Worm (Caenorhabditis elegans) whole organism, L3 larva: ENCODE measurements around the gene B0361.4.

Source experiments
- R02D3.7 ChIP-seq: fragments of 150-350 bp; optimal IDR thresholded peaks from 2 replicates; lab custom pipeline; 2014; ENCODE audit warnings: missing biosample characterization, missing genetic modification characterization
- ZK546.5 ChIP-seq: sonication (generic microtip); optimal IDR thresholded peaks from 2 replicates; lab custom pipeline; 2017; ENCODE audit warnings: missing biosample characterization, missing genetic modification characterization
- aly-2 ChIP-seq: fragments of 150-350 bp; optimal IDR thresholded peaks from 2 replicates; lab custom pipeline; 2014; ENCODE audit warnings: missing biosample characterization, missing genetic modification characterization
- ama-1 ChIP-seq: fragments of 150-350 bp; optimal IDR thresholded peaks from 2 replicates; lab custom pipeline; 2018
- ceh-16 ChIP-seq: sonication (generic microtip); optimal IDR thresholded peaks from 2 replicates; lab custom pipeline; 2017; ENCODE audit warnings: missing biosample characterization, missing genetic modification characterization
- ceh-28 ChIP-seq: fragments of 150-350 bp; optimal IDR thresholded peaks from 2 replicates; lab custom pipeline; 2014; ENCODE audit warnings: missing biosample characterization, missing genetic modification reagents, missing genetic modification characterization
- ceh-82 ChIP-seq: fragments of 150-350 bp; optimal IDR thresholded peaks from 2 replicates; lab custom pipeline; 2014; ENCODE audit warnings: missing biosample characterization, missing genetic modification characterization
- ceh-9 ChIP-seq: sonication (generic microtip); optimal IDR thresholded peaks from 2 replicates; lab custom pipeline; 2018; ENCODE audit warnings: missing biosample characterization, missing genetic modification characterization
- daf-12 ChIP-seq: fragments of 150-350 bp; optimal IDR thresholded peaks from 2 replicates; lab custom pipeline; 2014; ENCODE audit warnings: missing biosample characterization, missing genetic modification reagents, missing genetic modification characterization
- egl-27 ChIP-seq: sonication (generic microtip); optimal IDR thresholded peaks from 4 replicates; lab custom pipeline; 2017; ENCODE audit warnings: missing biosample characterization, missing genetic modification reagents, missing genetic modification characterization
- egl-5 ChIP-seq: fragments of 150-350 bp; optimal IDR thresholded peaks from 2 replicates; lab custom pipeline; 2017; ENCODE audit warnings: missing biosample characterization, missing genetic modification reagents, missing genetic modification characterization, inconsistent platforms
- elt-1 ChIP-seq: fragments of 150-350 bp; optimal IDR thresholded peaks from 2 replicates; lab custom pipeline; 2014; ENCODE audit warnings: missing biosample characterization, missing genetic modification characterization
- elt-2 ChIP-seq: sonication (generic microtip); optimal IDR thresholded peaks from 2 replicates; lab custom pipeline; 2016; ENCODE audit warnings: missing genetic modification reagents, mild to moderate bottlenecking, missing genetic modification characterization, missing compliant biosample characterization
- elt-3 ChIP-seq, 3 experiments: fragments of 150-350 bp in 1 of 3; sonication (generic microtip) in 2 of 3; optimal IDR thresholded peaks; 2 replicates in 2 of 3; 4 replicates in 1 of 3; lab custom pipeline; 2014 to 2017; ENCODE audit warnings: missing biosample characterization in 3 of 3, missing genetic modification characterization in 3 of 3
- eor-1 ChIP-seq, 2 experiments: fragments of 150-350 bp; optimal IDR thresholded peaks; 2 replicates each; lab custom pipeline; 2014 to 2018; ENCODE audit warnings: missing biosample characterization in 2 of 2, missing genetic modification characterization in 2 of 2
- fkh-10 ChIP-seq: sonication (generic microtip); optimal IDR thresholded peaks from 2 replicates; lab custom pipeline; 2017; ENCODE audit warnings: missing biosample characterization, missing genetic modification reagents, missing genetic modification characterization
- fkh-2 ChIP-seq: fragments of 150-350 bp; optimal IDR thresholded peaks from 2 replicates; lab custom pipeline; 2014; ENCODE audit warnings: missing biosample characterization, missing genetic modification reagents, missing genetic modification characterization
- fos-1 ChIP-seq: fragments of 150-350 bp; optimal IDR thresholded peaks from 2 replicates; lab custom pipeline; 2014; ENCODE audit warnings: missing biosample characterization, missing genetic modification characterization
- hmg-11 ChIP-seq: sonication (generic microtip); optimal IDR thresholded peaks from 2 replicates; lab custom pipeline; 2016; ENCODE audit warnings: missing genetic modification characterization, missing compliant biosample characterization
- jun-1 ChIP-seq: fragments of 150-350 bp; optimal IDR thresholded peaks from 2 replicates; lab custom pipeline; 2014; ENCODE audit warnings: missing biosample characterization, missing genetic modification reagents, missing genetic modification characterization
- lin-15B ChIP-seq: fragments of 150-350 bp; optimal IDR thresholded peaks from 2 replicates; lab custom pipeline; 2014; ENCODE audit warnings: missing biosample characterization, missing genetic modification characterization
- lin-39 ChIP-seq: fragments of 150-350 bp; optimal IDR thresholded peaks from 2 replicates; lab custom pipeline; 2018; ENCODE audit warnings: missing biosample characterization, missing genetic modification reagents, missing genetic modification characterization
- lsy-12 ChIP-seq: sonication (generic microtip); optimal IDR thresholded peaks from 2 replicates; lab custom pipeline; 2016; ENCODE audit warnings: mild to moderate bottlenecking, missing genetic modification characterization, missing compliant biosample characterization
- mdl-1 ChIP-seq: fragments of 150-350 bp; optimal IDR thresholded peaks from 2 replicates; lab custom pipeline; 2014; ENCODE audit warnings: missing biosample characterization, missing genetic modification characterization
- mml-1 ChIP-seq: fragments of 150-350 bp; sonication (generic microtip); optimal IDR thresholded peaks from 3 replicates; lab custom pipeline; 2014; ENCODE audit warnings: missing biosample characterization, missing genetic modification characterization
- nfya-1 ChIP-seq: sonication (generic microtip); optimal IDR thresholded peaks from 2 replicates; lab custom pipeline; 2017; ENCODE audit warnings: missing genetic modification characterization, mild to moderate bottlenecking, missing compliant biosample characterization, antibody characterized with exemption, moderate library complexity; ENCODE audit not compliant: insufficient read depth
- nhr-11 ChIP-seq: fragments of 150-350 bp; optimal IDR thresholded peaks from 2 replicates; lab custom pipeline; 2014; ENCODE audit warnings: missing biosample characterization, missing genetic modification characterization
- nhr-12 ChIP-seq: fragments of 150-350 bp; optimal IDR thresholded peaks from 2 replicates; lab custom pipeline; 2014; ENCODE audit warnings: missing biosample characterization, missing genetic modification characterization
- nhr-23 ChIP-seq: fragments of 150-350 bp; optimal IDR thresholded peaks from 2 replicates; lab custom pipeline; 2014; ENCODE audit warnings: missing biosample characterization, missing genetic modification reagents, missing genetic modification characterization
- nhr-237 ChIP-seq: fragments of 150-350 bp; optimal IDR thresholded peaks from 2 replicates; lab custom pipeline; 2014; ENCODE audit warnings: missing biosample characterization, missing genetic modification characterization
- nhr-25 ChIP-seq: sonication (generic microtip); optimal IDR thresholded peaks from 2 replicates; lab custom pipeline; 2017; ENCODE audit warnings: missing biosample characterization, missing genetic modification characterization
- nhr-28 ChIP-seq: fragments of 150-350 bp; optimal IDR thresholded peaks from 2 replicates; lab custom pipeline; 2014; ENCODE audit warnings: missing biosample characterization, missing genetic modification characterization
- nhr-43 ChIP-seq: sonication (generic microtip); optimal IDR thresholded peaks from 2 replicates; lab custom pipeline; 2016; ENCODE audit warnings: mild to moderate bottlenecking, missing genetic modification characterization, missing compliant biosample characterization; ENCODE audit not compliant: poor library complexity, severe bottlenecking
- nhr-67 ChIP-seq: fragments of 150-350 bp; optimal IDR thresholded peaks from 2 replicates; lab custom pipeline; 2014; ENCODE audit warnings: missing biosample characterization, missing genetic modification characterization
- nhr-76 ChIP-seq: fragments of 150-350 bp; sonication (generic microtip); optimal IDR thresholded peaks from 5 replicates; lab custom pipeline; 2014; ENCODE audit warnings: missing biosample characterization, missing genetic modification characterization
- nhr-77 ChIP-seq: fragments of 150-350 bp; optimal IDR thresholded peaks from 2 replicates; lab custom pipeline; 2014; ENCODE audit warnings: missing biosample characterization, missing genetic modification characterization
- pha-4 ChIP-seq: fragments of 150-350 bp; optimal IDR thresholded peaks from 2 replicates; lab custom pipeline; 2014; ENCODE audit warnings: missing biosample characterization, missing genetic modification reagents, missing genetic modification characterization
- pqm-1 ChIP-seq: fragments of 150-350 bp; optimal IDR thresholded peaks from 2 replicates; lab custom pipeline; 2017; ENCODE audit warnings: missing biosample characterization, missing genetic modification characterization, inconsistent platforms
- sea-2 ChIP-seq: fragments of 150-350 bp; sonication (generic microtip); optimal IDR thresholded peaks from 4 replicates; lab custom pipeline; 2014; ENCODE audit warnings: missing biosample characterization, missing genetic modification reagents, missing genetic modification characterization
- skn-1 ChIP-seq: fragments of 150-350 bp; optimal IDR thresholded peaks from 2 replicates; lab custom pipeline; 2014; ENCODE audit warnings: missing biosample characterization, missing genetic modification characterization
- snpc-4 ChIP-seq: fragments of 150-350 bp; optimal IDR thresholded peaks from 2 replicates; lab custom pipeline; 2014; ENCODE audit warnings: missing biosample characterization, missing genetic modification characterization
- tbx-2 ChIP-seq: sonication (generic microtip); optimal IDR thresholded peaks from 2 replicates; lab custom pipeline; 2016; ENCODE audit warnings: mild to moderate bottlenecking, missing genetic modification characterization, missing compliant biosample characterization
- unc-39 ChIP-seq: sonication (generic microtip); optimal IDR thresholded peaks from 4 replicates; lab custom pipeline; 2017; ENCODE audit warnings: missing biosample characterization, missing genetic modification characterization
- unc-62 ChIP-seq: fragments of 150-350 bp; sonication (generic microtip); optimal IDR thresholded peaks from 4 replicates; lab custom pipeline; 2014; ENCODE audit warnings: missing biosample characterization, missing genetic modification reagents, missing genetic modification characterization
- zag-1 ChIP-seq: fragments of 150-350 bp; optimal IDR thresholded peaks from 2 replicates; lab custom pipeline; 2014; ENCODE audit warnings: missing biosample characterization, missing genetic modification characterization
- ztf-11 ChIP-seq: fragments of 150-350 bp; optimal IDR thresholded peaks from 2 replicates; lab custom pipeline; 2014; ENCODE audit warnings: missing biosample characterization, missing genetic modification characterization
- ztf-4 ChIP-seq: fragments of 150-350 bp; optimal IDR thresholded peaks from 2 replicates; lab custom pipeline; 2014; ENCODE audit warnings: missing biosample characterization, missing genetic modification characterization

B0361.4 gene

DNA sequence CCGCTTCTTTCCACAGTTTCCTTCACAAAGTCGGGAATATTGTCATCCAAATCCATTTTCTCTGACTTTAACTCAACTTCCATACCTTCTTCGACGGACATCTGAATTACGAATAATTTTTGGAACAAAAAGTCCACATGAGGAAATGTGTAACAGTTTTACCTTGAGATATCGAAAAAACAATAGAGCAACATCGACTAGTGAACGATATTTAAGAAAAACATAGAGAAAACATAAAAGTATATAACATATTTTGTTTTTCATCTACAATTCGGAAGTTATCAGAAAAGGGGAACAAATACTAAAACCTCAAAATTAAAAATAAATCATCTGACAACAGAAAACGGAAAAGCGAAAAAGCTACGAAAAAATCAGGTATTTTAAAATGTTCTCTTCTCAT lies 26.0 kb upstream of the B0361.4 start, which contains the start of gene adr-2:
Gene adr-2 (minus strand): TSS at position 101 of the 400 bp plus-strand sequence.
- TF ChIP-seq ama-1: no peak
- TF ChIP-seq skn-1 (tag; lab: Kevin White, UChicago): no peak
- TF ChIP-seq nhr-43 (tag; lab: Kevin White, UChicago): no peak
- TF ChIP-seq sea-2 (GFP tag; lab: Kevin White, UChicago): no peak
- TF ChIP-seq ZK546.5: no peak
- TF ChIP-seq hmg-11 (tag; lab: Kevin White, UChicago): no peak
- no peak for TF ChIP-seq nhr-67
- no peak for TF ChIP-seq lin-39 (tag; lab: Kevin White, UChicago)
- TF ChIP-seq ceh-16 (tag; lab: Kevin White, UChicago): no peak
- TF ChIP-seq daf-12: no peak
- no peak for TF ChIP-seq R02D3.7 (tag; lab: Kevin White, UChicago)
- TF ChIP-seq nhr-12 (tag; lab: Kevin White, UChicago): no peak
- no peak for TF ChIP-seq aly-2
- no peak for TF ChIP-seq mml-1

DNA sequence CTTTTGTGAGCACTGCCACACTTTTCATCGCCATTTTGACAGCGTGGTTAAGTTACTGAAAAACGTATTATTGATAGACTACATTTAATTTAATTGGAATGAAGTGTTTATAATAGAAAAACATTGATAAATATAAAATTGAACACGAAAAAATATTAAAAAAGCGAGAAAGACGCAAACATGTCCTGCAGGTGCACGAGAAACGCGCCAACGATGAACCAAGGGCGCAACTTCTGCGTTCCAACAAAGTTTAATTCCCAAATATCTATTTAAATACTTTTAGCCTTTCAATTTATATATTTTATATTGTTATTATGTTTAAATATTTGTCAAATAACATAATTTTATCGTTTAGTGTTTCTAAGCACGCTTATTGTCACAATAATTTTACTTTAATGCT lies 24.6 kb upstream of the B0361.4 start, which contains the start of gene ndus-8:
Gene ndus-8 (minus strand): TSS at position 55 of the 400 bp plus-strand sequence.
- TF ChIP-seq nhr-77 (tag; lab: Kevin White, UChicago) (no peak), nhr-76 (tag; lab: Kevin White, UChicago) (no peak), fkh-2 (no peak), elt-1 (tag; lab: Kevin White, UChicago) (no peak), nhr-28 (tag; lab: Kevin White, UChicago) (no peak), ZK546.5 (no peak), ztf-11 (no peak), daf-12 (no peak), nhr-67 (no peak), nfya-1 (peak; percentile 52), R02D3.7 (tag; lab: Kevin White, UChicago) (no peak), mml-1 (no peak), pha-4 (tag; lab: Kevin White, UChicago) (peak; percentile 88), lsy-12 (tag; lab: Kevin White, UChicago) (peak; percentile 30), nhr-11 (tag; lab: Kevin White, UChicago) (no peak), ztf-4 (tag; lab: Kevin White, UChicago) (no peak), eor-1 (tag; optimal IDR thresholded peaks at IDR 0.05; lab: Kevin White, UChicago) (no peak), nhr-43 (tag; lab: Kevin White, UChicago) (peak; percentile 44), ceh-9 (no peak), ceh-16 (tag; lab: Kevin White, UChicago) (no peak), ceh-28 (tag; lab: Kevin White, UChicago) (peak; percentile 7), jun-1 (tag; lab: Kevin White, UChicago) (peak; percentile 25), unc-39 (tag; lab: Kevin White, UChicago) (no peak), fkh-10 (no peak), snpc-4 (tag; lab: Kevin White, UChicago) (peak; percentile 90), sea-2 (GFP tag; lab: Kevin White, UChicago) (no peak), aly-2 (no peak), hmg-11 (tag; lab: Kevin White, UChicago) (peak; percentile 45), nhr-12 (tag; lab: Kevin White, UChicago) (no peak), egl-27 (no peak), fos-1 (tag; lab: Kevin White, UChicago) (no peak), nhr-23 (tag; lab: Kevin White, UChicago) (peak; percentile 89), nhr-25 (tag; lab: Kevin White, UChicago) (peak; percentile 44), zag-1 (tag; lab: Kevin White, UChicago) (no peak), ama-1 (no peak), pqm-1 (tag; lab: Kevin White, UChicago) (no peak), ceh-82 (tag; lab: Kevin White, UChicago) (no peak), elt-3 (tag; optimal IDR thresholded peaks at IDR 0.05; lab: Kevin White, UChicago) (no peak), tbx-2 (tag; lab: Kevin White, UChicago) (no peak), lin-15B (peak; percentile 64), lin-39 (tag; lab: Kevin White, UChicago) (peak; percentile 24), egl-5 (peak; percentile 5), skn-1 (tag; lab: Kevin White, UChicago) (no peak), nhr-237 (no peak), elt-2 (peak; percentile 32), unc-62 (GFP tag; lab: Kevin White, UChicago) (no peak), mdl-1 (tag; lab: Kevin White, UChicago) (no peak)
